Worm (Caenorhabditis elegans) whole organism, L3 larva: ENCODE measurements around the gene acr-5.

Experiments
- ama-1 ChIP-seq: fragments of 150-350 bp; optimal IDR thresholded peaks from 2 replicates; lab custom pipeline; 2018
- daf-12 ChIP-seq: fragments of 150-350 bp; optimal IDR thresholded peaks from 2 replicates; lab custom pipeline; 2014; ENCODE audit warnings: missing biosample characterization, missing genetic modification reagents, missing genetic modification characterization
- elt-2 ChIP-seq: sonication (generic microtip); optimal IDR thresholded peaks from 2 replicates; lab custom pipeline; 2016; ENCODE audit warnings: missing genetic modification reagents, mild to moderate bottlenecking, missing genetic modification characterization, missing compliant biosample characterization
- elt-3 ChIP-seq, 3 experiments: fragments of 150-350 bp in 1 of 3; sonication (generic microtip) in 2 of 3; optimal IDR thresholded peaks; 2 replicates in 2 of 3; 4 replicates in 1 of 3; lab custom pipeline; 2014 to 2017; ENCODE audit warnings: missing biosample characterization in 3 of 3, missing genetic modification characterization in 3 of 3
- fkh-10 ChIP-seq: sonication (generic microtip); optimal IDR thresholded peaks from 2 replicates; lab custom pipeline; 2017; ENCODE audit warnings: missing biosample characterization, missing genetic modification reagents, missing genetic modification characterization
- fkh-2 ChIP-seq: fragments of 150-350 bp; optimal IDR thresholded peaks from 2 replicates; lab custom pipeline; 2014; ENCODE audit warnings: missing biosample characterization, missing genetic modification reagents, missing genetic modification characterization
- nhr-12 ChIP-seq: fragments of 150-350 bp; optimal IDR thresholded peaks from 2 replicates; lab custom pipeline; 2014; ENCODE audit warnings: missing biosample characterization, missing genetic modification characterization
- nhr-23 ChIP-seq: fragments of 150-350 bp; optimal IDR thresholded peaks from 2 replicates; lab custom pipeline; 2014; ENCODE audit warnings: missing biosample characterization, missing genetic modification reagents, missing genetic modification characterization
- nhr-237 ChIP-seq: fragments of 150-350 bp; optimal IDR thresholded peaks from 2 replicates; lab custom pipeline; 2014; ENCODE audit warnings: missing biosample characterization, missing genetic modification characterization
- sea-2 ChIP-seq: fragments of 150-350 bp; sonication (generic microtip); optimal IDR thresholded peaks from 4 replicates; lab custom pipeline; 2014; ENCODE audit warnings: missing biosample characterization, missing genetic modification reagents, missing genetic modification characterization
- ztf-11 ChIP-seq: fragments of 150-350 bp; optimal IDR thresholded peaks from 2 replicates; lab custom pipeline; 2014; ENCODE audit warnings: missing biosample characterization, missing genetic modification characterization

ce11 chrIII:6498176-6498575 is 16.4 kb downstream of the acr-5 start, which contains the start of gene sdz-15:
- no peak for TF ChIP-seq nhr-12 (tag; lab: Kevin White, UChicago)
- no peak for TF ChIP-seq daf-12
- TF ChIP-seq ztf-11 (tag; lab: Kevin White, UChicago): no peak
- no peak for TF ChIP-seq ama-1 (lab: Kevin White, UChicago)
- no peak for TF ChIP-seq nhr-237
- TF ChIP-seq nhr-23: no peak
- no peak for TF ChIP-seq elt-2 (tag; lab: Kevin White, UChicago)
- TF ChIP-seq sea-2 (GFP tag; lab: Kevin White, UChicago): no peak
- no peak for TF ChIP-seq elt-3 (tag; optimal IDR thresholded peaks at IDR 0.05; lab: Kevin White, UChicago)
- no peak for TF ChIP-seq fkh-2
- no peak for TF ChIP-seq fkh-10
